Worm (Caenorhabditis elegans) whole organism, L1 larva: ENCODE measurements around the gene apy-1.

Experiments used
- blmp-1 ChIP-seq: fragments of 150-350 bp; optimal IDR thresholded peaks from 2 replicates; lab custom pipeline; 2014; ENCODE audit warnings: missing biosample characterization, missing genetic modification characterization
- ces-1 ChIP-seq: fragments of 150-350 bp; optimal IDR thresholded peaks from 2 replicates; lab custom pipeline; 2014; ENCODE audit warnings: missing biosample characterization, missing genetic modification reagents, missing genetic modification characterization
- irx-1 ChIP-seq: sonication (generic microtip); optimal IDR thresholded peaks from 2 replicates; lab custom pipeline; 2016; ENCODE audit warnings: missing genetic modification characterization, missing compliant biosample characterization
- lin-15B ChIP-seq: fragments of 150-350 bp; sonication (generic microtip); optimal IDR thresholded peaks from 3 replicates; lab custom pipeline; 2014; ENCODE audit warnings: missing biosample characterization, missing genetic modification characterization
- ztf-11 ChIP-seq, 2 experiments: sonication (generic microtip); optimal IDR thresholded peaks; 2 replicates each; lab custom pipeline; 2016 to 2017; ENCODE audit warnings: missing genetic modification characterization in 2 of 2, missing biosample characterization in 1 of 2, missing compliant biosample characterization in 1 of 2

DNA sequence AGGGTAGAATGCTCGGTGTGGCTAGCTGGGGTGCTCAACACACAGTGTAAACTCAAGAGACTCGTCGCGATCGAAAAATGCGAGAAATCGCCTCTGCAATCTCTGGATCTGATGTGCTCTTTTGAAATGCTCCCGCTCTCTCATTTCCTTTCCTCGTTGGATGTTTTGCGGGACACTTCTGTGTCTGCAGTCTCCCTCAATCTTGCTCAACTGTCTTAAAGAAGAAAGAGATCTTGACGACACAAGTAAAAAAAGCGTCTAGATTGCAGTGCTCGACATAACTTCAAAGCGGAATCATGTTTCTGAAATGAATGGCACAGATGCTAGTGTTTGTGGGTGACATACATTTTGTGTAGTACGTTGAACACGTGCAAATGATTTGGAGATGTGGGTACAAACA, 4.1 kb upstream of the apy-1 start:
- TF ChIP-seq irx-1 (tag; lab: Kevin White, UChicago) (peak; percentile 5), ztf-11 (tag; optimal IDR thresholded peaks at IDR 0.05; lab: Kevin White, UChicago) (no peak), lin-15B (tag; lab: Kevin White, UChicago) (no peak), blmp-1 (tag; lab: Kevin White, UChicago) (no peak), ces-1 (GFP tag; lab: Kevin White, UChicago) (no peak)
